Worm (Caenorhabditis elegans): ENCODE results near the gene rbm-26.

rbm-26 gene

DNA sequence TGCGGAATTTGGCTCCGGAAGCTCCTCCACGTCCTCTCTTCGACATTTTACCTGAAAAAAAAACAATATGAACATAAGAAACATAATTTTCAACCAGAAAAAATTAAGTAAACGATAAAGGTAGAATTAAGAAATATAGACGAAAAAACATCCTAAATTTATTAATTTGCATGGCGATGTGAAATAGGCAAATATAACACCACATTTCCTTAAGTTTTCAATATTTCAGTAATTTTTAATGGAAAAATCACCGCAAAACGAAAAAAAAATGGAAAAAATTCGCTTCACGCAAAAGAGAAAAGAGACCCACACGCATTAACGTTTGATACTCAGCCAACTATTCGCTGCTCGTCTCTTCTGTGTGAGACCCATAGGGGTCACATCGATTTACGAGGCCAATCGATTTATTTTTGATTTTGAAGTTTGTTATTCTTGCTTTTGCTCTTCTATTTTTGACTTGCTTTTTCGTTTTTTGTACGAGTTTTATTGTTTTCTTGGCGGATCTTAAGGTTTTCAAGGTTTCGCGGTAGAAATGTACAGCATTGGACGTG lies 5.2 kb upstream of the rbm-26 start, which contains the start of gene rpl-23 (continued):
- TF ChIP-seq sma-9 (GFP tag; optimal IDR thresholded peaks at IDR 0.05) (peak; percentile 90), sma-9 (tag; optimal IDR thresholded peaks at IDR 0.05) (no peak), nhr-6 (tag; optimal IDR thresholded peaks at IDR 0.05) (peak; percentile 92), dmd-4 (tag; optimal IDR thresholded peaks at IDR 0.05) (no peak), unc-55 (GFP tag; optimal IDR thresholded peaks at IDR 0.05) (peak; percentile 100), peb-1 (tag; optimal IDR thresholded peaks at IDR 0.05) (no peak), skn-1 (tag; optimal IDR thresholded peaks at IDR 0.05) (peak; percentile 7), alr-1 (tag; optimal IDR thresholded peaks at IDR 0.05) (no peak), ztf-4 (tag; optimal IDR thresholded peaks at IDR 0.05) (peak; percentile 88)

DNA sequence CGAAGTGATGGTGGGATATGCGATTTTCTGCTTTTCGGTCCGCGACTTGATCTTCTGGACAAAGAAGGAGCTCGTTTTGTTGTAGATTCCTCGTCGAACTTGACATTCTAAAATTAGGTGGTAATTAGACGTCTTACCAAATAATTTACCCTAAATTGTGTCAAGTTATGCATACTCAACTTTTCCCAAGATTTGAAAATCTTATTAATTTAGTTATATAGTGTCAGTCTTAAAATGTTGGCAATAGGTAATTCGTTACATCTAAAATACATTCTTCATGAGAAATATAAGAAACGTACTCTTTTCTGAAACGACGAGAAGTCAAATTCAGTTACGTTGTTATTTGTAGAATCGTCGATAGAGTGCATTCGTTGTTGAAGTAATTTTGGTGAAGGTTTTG lies 3.8 kb upstream of the rbm-26 start:
- TF ChIP-seq ztf-11 (tag; optimal IDR thresholded peaks at IDR 0.05) (no peak), ceh-16 (tag; optimal IDR thresholded peaks at IDR 0.05) (no peak), ama-1 (optimal IDR thresholded peaks at IDR 0.05) (no peak), nhr-25 (tag; optimal IDR thresholded peaks at IDR 0.05) (no peak), nhr-77 (tag; optimal IDR thresholded peaks at IDR 0.05) (no peak)

DNA sequence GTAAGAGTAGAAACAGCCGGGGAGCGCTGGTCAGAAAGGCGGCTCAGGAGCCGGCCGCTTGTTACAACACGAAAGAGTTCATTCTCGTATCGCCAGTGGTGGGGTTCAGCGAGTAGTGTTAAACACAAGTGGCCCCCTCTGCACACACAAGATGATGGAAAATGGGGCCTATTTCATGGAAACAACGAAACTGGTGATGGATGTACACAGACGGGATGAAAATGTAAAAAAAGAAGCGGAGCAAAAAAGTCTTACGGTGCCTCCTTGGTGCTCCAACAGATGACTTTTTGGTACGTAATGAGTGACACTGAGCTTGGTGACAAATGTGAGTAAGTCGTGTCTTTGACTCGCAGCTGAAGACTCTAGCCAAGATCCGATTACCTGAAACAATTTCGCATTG lies 3.3 kb upstream of the rbm-26 start:
- TF ChIP-seq skn-1 (tag; optimal IDR thresholded peaks at IDR 0.05) (no peak), nhr-129 (tag; optimal IDR thresholded peaks at IDR 0.05) (peak; percentile 50)

DNA sequence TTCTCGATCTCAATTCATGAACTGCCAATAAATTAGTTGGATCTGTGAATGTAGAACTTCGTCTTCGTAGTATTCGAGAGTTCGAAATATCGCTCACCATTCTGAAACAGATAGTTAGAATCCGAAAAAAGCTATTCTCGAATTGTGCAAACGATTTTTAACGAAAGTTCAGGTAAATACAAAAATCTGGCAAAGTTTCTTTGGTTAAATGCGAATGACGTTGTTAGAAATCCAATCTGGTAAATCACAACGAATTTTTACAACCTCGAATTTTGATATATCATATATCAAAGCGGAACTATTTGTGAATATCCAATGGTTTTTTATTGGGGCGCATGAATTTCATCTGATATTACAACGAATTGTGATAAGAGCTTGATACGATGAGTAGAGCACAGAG lies 2.1 kb upstream of the rbm-26 start, which contains the start of gene hpo-28:
hpo-28 (minus strand) TSS at position 101 of the 400 bp plus-strand sequence.
- TF ChIP-seq ceh-16 (tag; optimal IDR thresholded peaks at IDR 0.05) (no peak), lsy-2 (tag; optimal IDR thresholded peaks at IDR 0.05) (no peak), elt-1 (tag; optimal IDR thresholded peaks at IDR 0.05) (no peak), lin-39 (tag; optimal IDR thresholded peaks at IDR 0.05) (no peak), nhr-21 (tag; optimal IDR thresholded peaks at IDR 0.05) (no peak)

DNA sequence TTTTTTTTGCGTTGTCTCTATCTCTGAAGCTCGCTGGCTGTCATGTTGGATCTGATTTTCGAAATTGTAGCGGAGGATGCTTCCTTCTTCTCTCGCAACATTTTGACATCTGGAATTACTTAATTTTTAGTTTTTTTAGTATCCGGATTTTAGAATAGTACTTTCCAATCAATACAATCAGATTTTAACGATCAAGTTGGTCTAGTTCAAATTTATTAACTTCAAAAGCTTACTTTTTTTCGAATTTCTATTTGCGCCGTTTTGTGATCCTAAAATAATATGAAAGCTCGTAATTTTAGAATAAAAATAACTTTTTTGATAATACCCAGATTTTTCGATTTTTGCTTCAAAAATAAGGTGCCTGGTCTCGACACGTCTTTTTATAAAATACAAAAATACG lies 1.3 kb upstream of the rbm-26 start, which contains the start of gene B0336.12:
B0336.12 (minus strand) TSS at position 101 of the 400 bp plus-strand sequence.
- TF ChIP-seq fos-1 (tag; optimal IDR thresholded peaks at IDR 0.05) (no peak), zag-1 (tag; optimal IDR thresholded peaks at IDR 0.05) (no peak), mab-5 (tag; optimal IDR thresholded peaks at IDR 0.05) (no peak), nhr-77 (tag; optimal IDR thresholded peaks at IDR 0.05) (no peak), nhr-23 (tag; optimal IDR thresholded peaks at IDR 0.05) (no peak), mbf-1 (tag; optimal IDR thresholded peaks at IDR 0.05) (no peak), ztf-4 (tag; optimal IDR thresholded peaks at IDR 0.05) (no peak), nhr-10 (tag; optimal IDR thresholded peaks at IDR 0.05) (no peak), blmp-1 (tag; optimal IDR thresholded peaks at IDR 0.05; ENCODE audit: insufficient read depth) (no peak), dmd-4 (tag; optimal IDR thresholded peaks at IDR 0.05) (no peak), Y55F3AM.14 (GFP tag; optimal IDR thresholded peaks at IDR 0.05) (no peak), lin-39 (tag; optimal IDR thresholded peaks at IDR 0.05) (no peak), elt-1 (tag; optimal IDR thresholded peaks at IDR 0.05) (no peak), egl-27 (tag; optimal IDR thresholded peaks at IDR 0.05) (no peak), ztf-11 (tag; optimal IDR thresholded peaks at IDR 0.05) (no peak), nhr-25 (tag; optimal IDR thresholded peaks at IDR 0.05) (no peak), aly-2 (tag; optimal IDR thresholded peaks at IDR 0.05) (no peak)

DNA sequence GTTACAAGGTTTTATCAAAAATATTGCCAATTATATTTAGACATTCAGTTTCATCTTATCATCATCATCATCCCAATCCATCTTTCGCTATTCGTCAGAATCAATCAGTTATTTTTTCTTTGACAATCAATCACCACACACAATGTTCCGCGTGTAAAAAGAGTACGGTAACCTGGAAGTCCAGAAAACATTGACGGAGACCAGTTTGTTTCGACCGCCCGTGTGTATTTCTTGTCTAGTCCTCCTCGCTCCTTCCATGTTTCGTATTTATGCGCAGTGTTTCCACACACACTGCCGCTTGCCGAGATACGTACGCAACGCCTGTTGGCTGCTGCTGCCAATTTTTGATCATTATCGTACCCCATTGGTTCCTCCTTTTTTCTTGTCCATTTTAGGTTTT lies 666 bp upstream of the rbm-26 start:
- TF ChIP-seq gmeb-1 (tag; optimal IDR thresholded peaks at IDR 0.05) = peak; percentile 10
- TF ChIP-seq ztf-1 (GFP tag; conservative IDR thresholded peaks at IDR 0.05) = no peak
- TF ChIP-seq nhr-25 (tag; optimal IDR thresholded peaks at IDR 0.05) = no peak
- TF ChIP-seq nhr-237 (tag; optimal IDR thresholded peaks at IDR 0.05) = no peak
- TF ChIP-seq nhr-129 (tag; optimal IDR thresholded peaks at IDR 0.05) = peak; percentile 26
- no peak for TF ChIP-seq aly-2 (tag; optimal IDR thresholded peaks at IDR 0.05)
- TF ChIP-seq sma-3 (GFP tag; optimal IDR thresholded peaks at IDR 0.05) = peak; percentile 29
- TF ChIP-seq blmp-1 (tag; optimal IDR thresholded peaks at IDR 0.05; ENCODE audit: insufficient read depth) = peak; percentile 7
- peak; percentile 83 for TF ChIP-seq nhr-21 (tag; optimal IDR thresholded peaks at IDR 0.05)
- no peak for TF ChIP-seq F13H6.1 (tag; optimal IDR thresholded peaks at IDR 0.05)
- TF ChIP-seq ceh-16 (tag; optimal IDR thresholded peaks at IDR 0.05) = no peak
- TF ChIP-seq nhr-11 (tag; optimal IDR thresholded peaks at IDR 0.05) = no peak
- peak; percentile 36 for TF ChIP-seq fos-1 (tag; optimal IDR thresholded peaks at IDR 0.05)
- peak in 1 of 2 experiments; percentile 81 for TF ChIP-seq lsy-2 (tag; optimal IDR thresholded peaks at IDR 0.05)
- TF ChIP-seq C34F6.9 (tag; optimal IDR thresholded peaks at IDR 0.05) = no peak
- peak; percentile 5 for TF ChIP-seq lin-13 (GFP tag; optimal IDR thresholded peaks at IDR 0.05)
- peak; percentile 43 for TF ChIP-seq sma-9 (GFP tag; optimal IDR thresholded peaks at IDR 0.05)
- TF ChIP-seq sma-9 (tag; optimal IDR thresholded peaks at IDR 0.05) = no peak
- TF ChIP-seq lin-39 (tag; optimal IDR thresholded peaks at IDR 0.05) = no peak

Data from whole organism, L2 larva.